Worm (Caenorhabditis elegans) whole organism, young adult: ENCODE measurements around the gene srz-24.

Experiments used
- B0035.1 ChIP-seq: sonication (generic microtip); optimal IDR thresholded peaks from 2 replicates; lab custom pipeline; 2016; ENCODE audit warnings: missing genetic modification characterization, mild to moderate bottlenecking, missing compliant biosample characterization, missing genotype, missing genetic modification reagents
- B0336.3 ChIP-seq: fragments of 200-800 bp; sonication (Bioruptor generic); IDR thresholded peaks from 2 replicates; pipeline ENCODE4 v1.3.6; 2022; ENCODE audit warnings: missing genetic modification characterization, missing compliant biosample characterization
- D2030.7 ChIP-seq: fragments of 200-800 bp; sonication (Bioruptor generic); IDR thresholded peaks from 2 replicates; pipeline ENCODE4 v1.3.6; 2022; ENCODE audit warnings: missing genetic modification reagents, missing genetic modification characterization, missing compliant biosample characterization
- F33H1.4 ChIP-seq: fragments of 200-800 bp; sonication (Bioruptor generic); IDR thresholded peaks from 2 replicates; pipeline ENCODE4 v1.3.6; 2022; ENCODE audit warnings: missing genetic modification reagents, missing genetic modification characterization, missing compliant biosample characterization
- F52B5.7 ChIP-seq: sonication (generic microtip); optimal IDR thresholded peaks from 2 replicates; lab custom pipeline; 2016; ENCODE audit warnings: mild to moderate bottlenecking, missing genetic modification characterization, missing compliant biosample characterization
- F57C9.4 ChIP-seq: sonication (generic microtip); optimal IDR thresholded peaks from 2 replicates; lab custom pipeline; 2017; ENCODE audit warnings: mild to moderate bottlenecking, missing genetic modification characterization, missing compliant biosample characterization
- K11D2.4 ChIP-seq: fragments of 200-800 bp; sonication (Bioruptor generic); IDR thresholded peaks from 2 replicates; pipeline ENCODE4 v1.3.6; 2022; ENCODE audit warnings: missing genetic modification reagents, missing genetic modification characterization, missing compliant biosample characterization
- Y53F4B.3 ChIP-seq: fragments of 200-800 bp; sonication (Bioruptor generic); IDR thresholded peaks from 2 replicates; pipeline ENCODE4 v1.3.6; 2022; ENCODE audit warnings: missing genetic modification reagents, missing genetic modification characterization, missing compliant biosample characterization
- Y67H2A.10 ChIP-seq: fragments of 200-800 bp; sonication (Bioruptor generic); conservative IDR thresholded peaks from 2 replicates; pipeline ENCODE4 v1.3.6; 2022; ENCODE audit warnings: missing genetic modification reagents, missing genetic modification characterization, missing compliant biosample characterization
- Y95B8A.8 ChIP-seq: fragments of 200-800 bp; sonication (Bioruptor generic); IDR thresholded peaks from 2 replicates; pipeline ENCODE4 v1.3.6; 2022; ENCODE audit warnings: missing genetic modification reagents, missing genetic modification characterization, missing compliant biosample characterization
- aptf-3 ChIP-seq: fragments of 200-800 bp; sonication (Bioruptor generic); IDR thresholded peaks from 2 replicates; pipeline ENCODE4 v1.3.6; 2022; ENCODE audit warnings: missing genetic modification characterization, missing compliant biosample characterization
- athp-1 ChIP-seq: sonication (generic microtip); optimal IDR thresholded peaks from 2 replicates; lab custom pipeline; 2017; ENCODE audit warnings: mild to moderate bottlenecking, missing genetic modification characterization, missing compliant biosample characterization
- attf-5 ChIP-seq: fragments of 200-800 bp; sonication (Bioruptor generic); optimal IDR thresholded peaks from 2 replicates; lab custom pipeline; 2018; ENCODE audit warnings: mild to moderate bottlenecking, missing genetic modification characterization, missing compliant biosample characterization
- cebp-1 ChIP-seq, 2 experiments: fragments of 200-800 bp in 1 of 2; sonication (Bioruptor generic) in 1 of 2; sonication (generic microtip) in 1 of 2; IDR thresholded peaks in 1 of 2; optimal IDR thresholded peaks in 1 of 2; 2 replicates each; pipeline versions ENCODE4 v1.3.6 to Lab custom; 2017 to 2022; ENCODE audit warnings: missing compliant biosample characterization in 2 of 2, missing genetic modification characterization in 2 of 2, mild to moderate bottlenecking in 1 of 2, missing genetic modification reagents in 1 of 2, moderate library complexity in 1 of 2
- ceh-27 ChIP-seq: fragments of 200-800 bp; sonication (Bioruptor generic); optimal IDR thresholded peaks from 2 replicates; lab custom pipeline; 2018; ENCODE audit warnings: mild to moderate bottlenecking, missing genetic modification characterization, moderate library complexity, missing compliant biosample characterization
- ceh-79 ChIP-seq: sonication (generic microtip); optimal IDR thresholded peaks from 2 replicates; lab custom pipeline; 2017; ENCODE audit warnings: mild to moderate bottlenecking, missing genetic modification characterization, missing compliant biosample characterization
- ceh-91 ChIP-seq: fragments of 200-800 bp; sonication (Bioruptor generic); IDR thresholded peaks from 2 replicates; pipeline ENCODE4 v1.3.6; 2022; ENCODE audit warnings: missing genetic modification reagents, missing genetic modification characterization, missing compliant biosample characterization
- dox-1 ChIP-seq: fragments of 200-800 bp; sonication (Bioruptor generic); IDR thresholded peaks from 2 replicates; pipeline ENCODE4 v1.3.6; 2022; ENCODE audit warnings: missing genetic modification reagents, missing genetic modification characterization, missing compliant biosample characterization
- dpff-1 ChIP-seq: sonication (generic microtip); optimal IDR thresholded peaks from 2 replicates; lab custom pipeline; 2017; ENCODE audit warnings: mild to moderate bottlenecking, missing genetic modification characterization, missing compliant biosample characterization
- dpl-1 ChIP-seq: fragments of 150-350 bp; optimal IDR thresholded peaks from 2 replicates; lab custom pipeline; 2014; ENCODE audit warnings: missing biosample characterization, missing genetic modification reagents, missing genetic modification characterization
- egl-18 ChIP-seq: fragments of 200-800 bp; sonication (Bioruptor generic); IDR thresholded peaks from 2 replicates; pipeline ENCODE4 v1.3.6; 2022; ENCODE audit warnings: missing genetic modification reagents, missing genetic modification characterization, missing compliant biosample characterization
- egrh-3 ChIP-seq: fragments of 200-800 bp; sonication (Bioruptor generic); IDR thresholded peaks from 2 replicates; pipeline ENCODE4 v1.3.6; 2022; ENCODE audit warnings: missing genetic modification reagents, missing genetic modification characterization, missing compliant biosample characterization
- fkh-3 ChIP-seq: sonication (generic microtip); optimal IDR thresholded peaks from 2 replicates; lab custom pipeline; 2016; ENCODE audit warnings: mild to moderate bottlenecking, missing genetic modification characterization, missing compliant biosample characterization
- hrde-1 ChIP-seq: sonication (generic microtip); optimal IDR thresholded peaks from 2 replicates; lab custom pipeline; 2016; ENCODE audit warnings: missing genetic modification characterization, mild to moderate bottlenecking, missing compliant biosample characterization, moderate library complexity, missing genotype, missing genetic modification reagents, borderline replicate concordance
- lag-1 ChIP-seq: fragments of 200-800 bp; sonication (Bioruptor generic); IDR thresholded peaks from 2 replicates; pipeline ENCODE4 v1.3.6; 2022; ENCODE audit warnings: missing genetic modification reagents, missing genetic modification characterization, missing compliant biosample characterization
- let-526 ChIP-seq: fragments of 200-800 bp; sonication (Bioruptor generic); IDR thresholded peaks from 2 replicates; pipeline ENCODE4 v1.3.6; 2022; ENCODE audit warnings: missing genetic modification reagents, missing genetic modification characterization, missing compliant biosample characterization
- lin-26 ChIP-seq: fragments of 200-800 bp; sonication (Bioruptor generic); IDR thresholded peaks from 2 replicates; pipeline ENCODE4 v1.3.6; 2022; ENCODE audit warnings: missing genetic modification reagents, missing genetic modification characterization, missing compliant biosample characterization
- lir-1 ChIP-seq: fragments of 200-800 bp; sonication (Bioruptor generic); conservative IDR thresholded peaks from 2 replicates; pipeline ENCODE4 v1.3.6; 2022; ENCODE audit warnings: missing genetic modification reagents, missing genetic modification characterization, missing compliant biosample characterization
- mel-28 ChIP-seq: sonication (generic microtip); optimal IDR thresholded peaks from 2 replicates; lab custom pipeline; 2016; ENCODE audit warnings: borderline replicate concordance, mild to moderate bottlenecking, missing genetic modification characterization, missing compliant biosample characterization
- nfya-1 ChIP-seq: sonication (generic microtip); optimal IDR thresholded peaks from 2 replicates; lab custom pipeline; 2017; ENCODE audit warnings: antibody characterized with exemption, missing compliant biosample characterization, missing genetic modification characterization, borderline replicate concordance; ENCODE audit not compliant: insufficient read depth
- nfya-2 ChIP-seq: fragments of 200-800 bp; sonication (Bioruptor generic); IDR thresholded peaks from 2 replicates; pipeline ENCODE4 v1.3.6; 2022; ENCODE audit warnings: missing genetic modification reagents, missing genetic modification characterization, missing compliant biosample characterization
- pbrm-1 ChIP-seq: fragments of 200-800 bp; sonication (Bioruptor generic); IDR thresholded peaks from 2 replicates; pipeline ENCODE4 v1.3.6; 2022; ENCODE audit warnings: missing genetic modification reagents, missing genetic modification characterization, missing compliant biosample characterization
- repo-1 ChIP-seq: sonication (generic microtip); optimal IDR thresholded peaks from 2 replicates; lab custom pipeline; 2017; ENCODE audit warnings: mild to moderate bottlenecking, missing genetic modification characterization, missing compliant biosample characterization
- sdz-38 ChIP-seq: sonication (generic microtip); optimal IDR thresholded peaks from 2 replicates; lab custom pipeline; 2016; ENCODE audit warnings: missing genotype, missing genetic modification characterization, missing compliant biosample characterization
- sea-2 ChIP-seq: fragments of 200-800 bp; sonication (Bioruptor generic); IDR thresholded peaks from 2 replicates; pipeline ENCODE4 v1.3.6; 2022; ENCODE audit warnings: missing genetic modification characterization, missing compliant biosample characterization
- snpc-1.1 ChIP-seq: sonication (generic microtip); optimal IDR thresholded peaks from 2 replicates; lab custom pipeline; 2017; ENCODE audit warnings: missing genetic modification characterization, mild to moderate bottlenecking, missing compliant biosample characterization, antibody characterized with exemption, moderate library complexity, missing genotype, missing genetic modification reagents; ENCODE audit not compliant: insufficient read depth
- snpc-3.4 ChIP-seq: sonication (generic microtip); optimal IDR thresholded peaks from 2 replicates; lab custom pipeline; 2017; ENCODE audit warnings: missing genetic modification characterization, mild to moderate bottlenecking, missing compliant biosample characterization, antibody characterized with exemption, moderate library complexity, missing genotype, missing genetic modification reagents
- tbp1 ChIP-seq: fragments of 200-800 bp; sonication (Bioruptor generic); optimal IDR thresholded peaks from 2 replicates; lab custom pipeline; 2018; ENCODE audit warnings: mild to moderate bottlenecking, missing genetic modification characterization, missing compliant biosample characterization
- tbx-9 ChIP-seq: sonication (generic microtip); optimal IDR thresholded peaks from 2 replicates; lab custom pipeline; 2016; ENCODE audit warnings: borderline replicate concordance, missing genetic modification characterization, inconsistent platforms, missing compliant biosample characterization
- xnd-1 ChIP-seq: sonication (generic microtip); optimal IDR thresholded peaks from 2 replicates; lab custom pipeline; 2016; ENCODE audit warnings: missing genotype, missing genetic modification reagents, missing genetic modification characterization, missing compliant biosample characterization
- zfh-2 ChIP-seq: fragments of 200-800 bp; sonication (Bioruptor generic); conservative IDR thresholded peaks from 2 replicates; pipeline ENCODE4 v1.3.6; 2022; ENCODE audit warnings: missing genetic modification reagents, missing genetic modification characterization, missing compliant biosample characterization
- zim-3 ChIP-seq: sonication (generic microtip); optimal IDR thresholded peaks from 2 replicates; lab custom pipeline; 2017; ENCODE audit warnings: mild to moderate bottlenecking, missing genetic modification characterization, moderate library complexity, missing compliant biosample characterization
- ztf-6 ChIP-seq: fragments of 200-800 bp; sonication (Bioruptor generic); IDR thresholded peaks from 2 replicates; pipeline ENCODE4 v1.3.6; 2022; ENCODE audit warnings: missing genetic modification reagents, missing genetic modification characterization, missing compliant biosample characterization

The srz-24 gene

ce11 chrIV:4983746-4984145 lies 2.8 kb upstream of the srz-24 start, which contains the start of gene clec-176:
Gene clec-176 (plus strand): TSS chrIV:4984046.
- TF ChIP-seq ztf-6 (GFP tag; lab: Robert Waterston, UW) = no peak
- TF ChIP-seq zfh-2 = no peak
- TF ChIP-seq fkh-3 (tag; lab: Kevin White, UChicago) = no peak
- no peak for TF ChIP-seq ceh-79 (tag; lab: Kevin White, UChicago)
- no peak for TF ChIP-seq D2030.7 (GFP tag; lab: Robert Waterston, UW)
- no peak for TF ChIP-seq dpff-1 (tag; lab: Kevin White, UChicago)
- no peak for TF ChIP-seq lag-1
- no peak for TF ChIP-seq B0336.3 (GFP tag; lab: Robert Waterston, UW)
- TF ChIP-seq F57C9.4 (tag; lab: Kevin White, UChicago) = no peak
- no peak for TF ChIP-seq xnd-1 (tag; lab: Kevin White, UChicago)
- TF ChIP-seq sdz-38 (tag; lab: Kevin White, UChicago) = no peak
- no peak for TF ChIP-seq mel-28 (tag; lab: Kevin White, UChicago)
- no peak for TF ChIP-seq F33H1.4 (GFP tag; lab: Robert Waterston, UW)
- TF ChIP-seq sea-2 (GFP tag; lab: Robert Waterston, UW) = no peak
- no peak for TF ChIP-seq attf-5 (GFP tag; lab: Kevin White, UChicago)
- TF ChIP-seq pbrm-1 = no peak

ce11 chrIV:4982477-4982876 lies 1.6 kb upstream of the srz-24 start, which contains the start of gene E03H12.4:
Gene E03H12.4 (plus strand): TSS chrIV:4982596.
- TF ChIP-seq let-526 (no peak), egl-18 (GFP tag; lab: Robert Waterston, UW) (no peak), nfya-1 (tag; lab: Kevin White, UChicago) (no peak), dpff-1 (tag; lab: Kevin White, UChicago) (no peak), Y53F4B.3 (GFP tag; lab: Robert Waterston, UW) (no peak), B0035.1 (tag; lab: Kevin White, UChicago) (no peak), ceh-91 (GFP tag; lab: Robert Waterston, UW) (no peak), nfya-2 (no peak), tbx-9 (tag; lab: Kevin White, UChicago) (no peak), tbp1 (no peak), K11D2.4 (GFP tag; lab: Robert Waterston, UW) (no peak), repo-1 (tag; lab: Kevin White, UChicago) (no peak), mel-28 (tag; lab: Kevin White, UChicago) (no peak), dpl-1 (GFP tag; lab: Kevin White, UChicago) (no peak), zfh-2 (no peak), snpc-1.1 (no peak), ceh-27 (GFP tag; lab: Kevin White, UChicago) (no peak), Y95B8A.8 (GFP tag; lab: Robert Waterston, UW) (no peak), lin-26 (GFP tag; lab: Robert Waterston, UW) (no peak), athp-1 (tag; lab: Kevin White, UChicago) (no peak)

ce11 chrIV:4977176-4977693 lies 3.7 kb downstream of the srz-24 start, which contains the start of gene E03H12.5:
Gene E03H12.5 (plus strand): TSS chrIV:4977226.
- TF ChIP-seq zfh-2 (no peak), egrh-3 (peak; percentile 85; the same call in 1 of the 2 replicates)
- TF ChIP-seq, all 124 proteins: peak for 1

- TF ChIP-seq zim-3 (tag; lab: Kevin White, UChicago) (no peak), F52B5.7 (tag; lab: Kevin White, UChicago) (no peak), fkh-3 (tag; lab: Kevin White, UChicago) (no peak), ceh-79 (tag; lab: Kevin White, UChicago) (no peak), hrde-1 (no peak), aptf-3 (GFP tag; lab: Robert Waterston, UW) (no peak), ztf-6 (GFP tag; lab: Robert Waterston, UW) (no peak), attf-5 (GFP tag; lab: Kevin White, UChicago) (no peak), Y67H2A.10 (GFP tag; lab: Robert Waterston, UW) (no peak), cebp-1 (GFP tag; IDR thresholded peaks at IDR 0.05; lab: Robert Waterston, UW) (no peak), cebp-1 (tag; optimal IDR thresholded peaks at IDR 0.05; lab: Kevin White, UChicago) (no peak), snpc-3.4 (tag; lab: Kevin White, UChicago) (no peak), lir-1 (no peak), dox-1 (GFP tag; lab: Robert Waterston, UW) (no peak)
Observed at ce11 chrIV:4975995-4976394, 4.9 kb downstream of the srz-24 start, which contains the start of gene Y9C9A.16. Gene Y9C9A.16 (minus strand): TSS chrIV:4976125.
